Worm (Caenorhabditis elegans): ENCODE measurements around the gene seu-1.

DNA sequence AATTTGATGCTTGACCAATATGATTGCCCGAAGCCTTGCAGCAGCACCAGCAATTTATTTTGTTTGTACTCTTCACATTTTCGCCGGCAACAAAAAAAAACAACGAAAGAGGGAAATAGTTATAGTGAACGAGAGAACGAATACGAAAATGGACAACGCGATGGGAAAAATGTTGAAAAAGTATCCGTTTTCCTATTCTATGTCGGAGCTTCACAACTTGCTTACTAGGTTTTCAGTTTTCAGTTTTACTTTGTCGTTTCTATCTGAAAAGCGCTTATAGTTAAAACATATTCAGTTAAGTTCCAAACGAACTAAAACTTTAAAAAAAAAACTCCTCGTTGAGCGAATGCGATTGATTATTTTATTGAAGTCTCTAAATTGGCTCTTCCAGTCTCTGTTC lies 1.2 kb upstream of the seu-1 start:
- TF ChIP-seq sox-4 (tag; optimal IDR thresholded peaks at IDR 0.05) = no peak
- TF ChIP-seq ama-1 (optimal IDR thresholded peaks at IDR 0.05) = no peak
- TF ChIP-seq ceh-45 (GFP tag; IDR thresholded peaks at IDR 0.05) = no peak
- no peak for TF ChIP-seq zip-5 (tag; optimal IDR thresholded peaks at IDR 0.05)
- TF ChIP-seq lim-6 (tag; optimal IDR thresholded peaks at IDR 0.05) = no peak
- no peak for TF ChIP-seq pha-4 (tag; optimal IDR thresholded peaks at IDR 0.05)
- TF ChIP-seq K02D7.2 (tag; optimal IDR thresholded peaks at IDR 0.05) = no peak
- no peak for TF ChIP-seq pag-3 (tag; optimal IDR thresholded peaks at IDR 0.05; ENCODE audit: borderline replicate concordance)
- no peak for TF ChIP-seq tbx-2 (tag; optimal IDR thresholded peaks at IDR 0.05)
- no peak for TF ChIP-seq ahr-1 (tag; optimal IDR thresholded peaks at IDR 0.05)
- no peak for TF ChIP-seq syd-9 (tag; optimal IDR thresholded peaks at IDR 0.05)
- TF ChIP-seq odd-2 (tag; optimal IDR thresholded peaks at IDR 0.05) = no peak
- TF ChIP-seq pat-9 (tag; optimal IDR thresholded peaks at IDR 0.05) = no peak
- TF ChIP-seq K09A11.1 (tag; optimal IDR thresholded peaks at IDR 0.05; ENCODE audit: insufficient read depth) = no peak
